Worm (Caenorhabditis elegans): ENCODE measurements around the gene C01G10.18.

ce11 chrV:15072738-15073137, 15.8 kb downstream of the C01G10.18 start:
- peak; percentile 53; the same call in 1 of the 2 replicates for TF ChIP-seq ztf-23 (GFP tag; IDR thresholded peaks at IDR 0.05)
- TF ChIP-seq med-1 (GFP tag; optimal IDR thresholded peaks at IDR 0.05; ENCODE audit: insufficient read depth): no peak
- 0 out of 2 replicates have a peak, but pooled peaks have one; percentile 37 for TF ChIP-seq flt-1 (GFP tag; IDR thresholded peaks at IDR 0.05)
- TF ChIP-seq klf-2 (GFP tag; conservative IDR thresholded peaks at IDR 0.05): no peak
- TF ChIP-seq ref-1 (GFP tag; conservative IDR thresholded peaks at IDR 0.05): no peak
- no peak for TF ChIP-seq tab-1 (GFP tag; IDR thresholded peaks at IDR 0.05)
